Worm (Caenorhabditis elegans) whole organism, young adult: ENCODE data around the gene Y39A1A.10.

Experiments
- B0035.1 ChIP-seq: sonication (generic microtip); optimal IDR thresholded peaks from 2 replicates; lab custom pipeline; 2016; ENCODE audit warnings: missing genetic modification characterization, mild to moderate bottlenecking, missing compliant biosample characterization, missing genotype, missing genetic modification reagents
- T26A5.8 ChIP-seq: sonication (generic microtip); optimal IDR thresholded peaks from 2 replicates; lab custom pipeline; 2016; ENCODE audit warnings: missing genetic modification characterization, missing compliant biosample characterization
- Y56A3A.18 ChIP-seq: fragments of 200-800 bp; sonication (Bioruptor generic); IDR thresholded peaks from 2 replicates; pipeline ENCODE4 v1.3.6; 2022; ENCODE audit warnings: missing genetic modification reagents, missing genetic modification characterization, missing compliant biosample characterization
- ama-1 ChIP-seq, 3 experiments: fragments of 150-350 bp in 1 of 3; sonication (generic microtip) in 2 of 3; optimal IDR thresholded peaks; 2 replicates each; lab custom pipeline; 2014 to 2018; ENCODE audit warnings: missing biosample characterization in 2 of 3, missing genetic modification characterization in 2 of 3, missing genetic modification reagents in 2 of 3
- bed-1 ChIP-seq: fragments of 200-800 bp; sonication (Bioruptor generic); IDR thresholded peaks from 2 replicates; pipeline ENCODE4 v1.3.6; 2022; ENCODE audit warnings: missing genetic modification reagents, missing genetic modification characterization, missing compliant biosample characterization
- dpl-1 ChIP-seq: fragments of 150-350 bp; optimal IDR thresholded peaks from 2 replicates; lab custom pipeline; 2014; ENCODE audit warnings: missing biosample characterization, missing genetic modification reagents, missing genetic modification characterization
- efl-1 ChIP-seq: fragments of 150-350 bp; optimal IDR thresholded peaks from 2 replicates; lab custom pipeline; 2014; ENCODE audit warnings: missing biosample characterization, missing genetic modification reagents, missing genetic modification characterization
- egl-44 ChIP-seq: fragments of 200-800 bp; sonication (Bioruptor generic); IDR thresholded peaks from 2 replicates; pipeline ENCODE4 v1.3.6; 2022; ENCODE audit warnings: missing genetic modification reagents, missing genetic modification characterization, missing compliant biosample characterization
- him-1 ChIP-seq: sonication (generic microtip); optimal IDR thresholded peaks from 2 replicates; lab custom pipeline; 2016; ENCODE audit warnings: missing genotype, missing genetic modification reagents, missing genetic modification characterization, missing compliant biosample characterization
- lin-40 ChIP-seq: sonication (generic microtip); optimal IDR thresholded peaks from 2 replicates; lab custom pipeline; 2016; ENCODE audit warnings: missing genetic modification characterization, mild to moderate bottlenecking, missing compliant biosample characterization, missing genotype, missing genetic modification reagents
- nfya-1 ChIP-seq: sonication (generic microtip); optimal IDR thresholded peaks from 2 replicates; lab custom pipeline; 2017; ENCODE audit warnings: antibody characterized with exemption, missing compliant biosample characterization, missing genetic modification characterization, borderline replicate concordance; ENCODE audit not compliant: insufficient read depth
- nhr-179 ChIP-seq: sonication (generic microtip); optimal IDR thresholded peaks from 2 replicates; lab custom pipeline; 2016; ENCODE audit warnings: mild to moderate bottlenecking, missing genetic modification characterization, missing compliant biosample characterization
- pbrm-1 ChIP-seq: fragments of 200-800 bp; sonication (Bioruptor generic); IDR thresholded peaks from 2 replicates; pipeline ENCODE4 v1.3.6; 2022; ENCODE audit warnings: missing genetic modification reagents, missing genetic modification characterization, missing compliant biosample characterization
- xnd-1 ChIP-seq: sonication (generic microtip); optimal IDR thresholded peaks from 2 replicates; lab custom pipeline; 2016; ENCODE audit warnings: missing genotype, missing genetic modification reagents, missing genetic modification characterization, missing compliant biosample characterization

- TF ChIP-seq Y56A3A.18 (no peak), bed-1 (no peak), ama-1 (optimal IDR thresholded peaks at IDR 0.05; lab: Kevin White, UChicago) (no peak), ama-1 (GFP tag; optimal IDR thresholded peaks at IDR 0.05; lab: Kevin White, UChicago) (no peak), lin-40 (no peak), efl-1 (GFP tag; lab: Kevin White, UChicago) (no peak), B0035.1 (tag; lab: Kevin White, UChicago) (no peak), him-1 (tag; lab: Kevin White, UChicago) (no peak), T26A5.8 (no peak), dpl-1 (GFP tag; lab: Kevin White, UChicago) (no peak), egl-44 (GFP tag; lab: Robert Waterston, UW) (no peak), nhr-179 (no peak), nfya-1 (tag; lab: Kevin White, UChicago) (no peak), pbrm-1 (GFP tag; lab: Robert Waterston, UW) (no peak), xnd-1 (tag; lab: Kevin White, UChicago) (no peak)
Observed at ce11 chrIII:10603248-10603647, 29.3 kb upstream of the Y39A1A.10 start, which contains the start of gene Y39A1A.2.
